Worm (Caenorhabditis elegans) whole organism, midembryonic: Measurements from ENCODE around the gene nud-1.

ENCODE experiments used
- T22C8.4 ChIP-seq: fragments of 200-800 bp; sonication (Bioruptor generic); IDR thresholded peaks from 2 replicates; pipeline ENCODE4 v1.3.6; 2022; ENCODE audit warnings: missing genetic modification characterization, missing compliant biosample characterization
- cog-1 ChIP-seq: sonication (generic microtip); optimal IDR thresholded peaks from 2 replicates; lab custom pipeline; 2016; ENCODE audit warnings: missing genetic modification characterization, missing compliant biosample characterization
- flt-1 ChIP-seq: fragments of 200-800 bp; sonication (Bioruptor generic); IDR thresholded peaks from 2 replicates; pipeline ENCODE4 v1.3.6; 2022; ENCODE audit warnings: missing genetic modification characterization, missing compliant biosample characterization
- klf-2 ChIP-seq: fragments of 200-800 bp; sonication (Bioruptor generic); conservative IDR thresholded peaks from 2 replicates; pipeline ENCODE4 v1.3.6; 2022; ENCODE audit warnings: missing genetic modification reagents, missing genetic modification characterization, missing compliant biosample characterization
- med-1 ChIP-seq: sonication (generic microtip); optimal IDR thresholded peaks from 2 replicates; lab custom pipeline; 2017; ENCODE audit warnings: missing genetic modification characterization, mild to moderate bottlenecking, missing compliant biosample characterization, antibody characterized with exemption, missing genetic modification reagents; ENCODE audit not compliant: insufficient read depth
- ref-1 ChIP-seq: fragments of 200-800 bp; sonication (Bioruptor generic); conservative IDR thresholded peaks from 2 replicates; pipeline ENCODE4 v1.3.6; 2022; ENCODE audit warnings: missing genetic modification reagents, missing genetic modification characterization, missing compliant biosample characterization
- tab-1 ChIP-seq: fragments of 200-800 bp; sonication (Bioruptor generic); IDR thresholded peaks from 2 replicates; pipeline ENCODE4 v1.3.6; 2022; ENCODE audit warnings: missing genetic modification characterization, missing compliant biosample characterization
- ztf-23 ChIP-seq: fragments of 200-800 bp; sonication (Bioruptor generic); IDR thresholded peaks from 2 replicates; pipeline ENCODE4 v1.3.6; 2022; ENCODE audit warnings: missing genetic modification reagents, missing genetic modification characterization, missing compliant biosample characterization
- ztf-29 ChIP-seq: fragments of 200-800 bp; sonication (Bioruptor generic); IDR thresholded peaks from 2 replicates; pipeline ENCODE4 v1.3.6; 2022; ENCODE audit warnings: missing genetic modification reagents, missing genetic modification characterization, missing compliant biosample characterization

nud-1 gene

ce11 chrIII:13333754-13334153, 7.6 kb upstream of the nud-1 start, which contains the start of gene sdz-20:
sdz-20 (plus strand) TSS chrIII:13334054.
- TF ChIP-seq cog-1 (no peak), klf-2 (GFP tag; lab: Robert Waterston, UW) (no peak), T22C8.4 (no peak), ztf-29 (no peak), med-1 (GFP tag; lab: Kevin White, UChicago) (no peak), ref-1 (GFP tag; lab: Robert Waterston, UW) (no peak), flt-1 (GFP tag; lab: Robert Waterston, UW) (no peak), ztf-23 (GFP tag; lab: Robert Waterston, UW) (no peak), tab-1 (no peak)

- no peak for TF ChIP-seq cog-1
- no peak for TF ChIP-seq ztf-23 (GFP tag; lab: Robert Waterston, UW)
- no peak for TF ChIP-seq tab-1
- no peak for TF ChIP-seq flt-1 (GFP tag; lab: Robert Waterston, UW)
- no peak for TF ChIP-seq ztf-29
- TF ChIP-seq med-1 (GFP tag; lab: Kevin White, UChicago) = no peak
Measured at ce11 chrIII:13339672-13340071, 1.7 kb upstream of the nud-1 start, which contains the start of gene F53A2.3. F53A2.3 (minus strand) TSS chrIII:13339772.

ce11 chrIII:13340504-13341274, 638 bp upstream of the nud-1 start:
- TF ChIP-seq flt-1 (GFP tag; lab: Robert Waterston, UW) (no peak), T22C8.4 (0 out of 2 replicates have a peak, but pooled peaks have one; percentile 10), ztf-23 (GFP tag; lab: Robert Waterston, UW) (0 out of 2 replicates have a peak, but pooled peaks have one; percentile 33)

ce11 chrIII:13342079-13342734, 880 bp downstream of the nud-1 start, which contains the start of gene dro-1:
dro-1 (plus strand) TSS chrIII:13342684.
- TF ChIP-seq flt-1 (GFP tag; lab: Robert Waterston, UW) (no peak), klf-2 (GFP tag; lab: Robert Waterston, UW) (no peak), tab-1 (no peak), ztf-23 (GFP tag; lab: Robert Waterston, UW) (no peak), ref-1 (GFP tag; lab: Robert Waterston, UW) (no peak), ztf-29 (no peak), cog-1 (no peak), T22C8.4 (no peak), med-1 (GFP tag; lab: Kevin White, UChicago) (no peak)

ce11 chrIII:13343117-13343516, 1.8 kb downstream of the nud-1 start, which contains the start of gene ife-1:
ife-1 (plus strand) TSS chrIII:13343417.
- TF ChIP-seq klf-2 (GFP tag; lab: Robert Waterston, UW) (no peak), ztf-29 (no peak), flt-1 (GFP tag; lab: Robert Waterston, UW) (no peak), cog-1 (no peak), ref-1 (GFP tag; lab: Robert Waterston, UW) (no peak), med-1 (GFP tag; lab: Kevin White, UChicago) (no peak), ztf-23 (GFP tag; lab: Robert Waterston, UW) (no peak), T22C8.4 (no peak), tab-1 (no peak)

ce11 chrIII:13343562-13344139, 2.3 kb downstream of the nud-1 start:
- no peak for TF ChIP-seq tab-1
- TF ChIP-seq ztf-23 (GFP tag; lab: Robert Waterston, UW) = no peak
- no peak for TF ChIP-seq cog-1
- no peak for TF ChIP-seq flt-1 (GFP tag; lab: Robert Waterston, UW)
- TF ChIP-seq med-1 (GFP tag; lab: Kevin White, UChicago) = no peak
- TF ChIP-seq klf-2 (GFP tag; lab: Robert Waterston, UW) = no peak

- TF ChIP-seq ref-1 (GFP tag; lab: Robert Waterston, UW) (no peak), cog-1 (no peak), klf-2 (GFP tag; lab: Robert Waterston, UW) (no peak), T22C8.4 (no peak), med-1 (GFP tag; lab: Kevin White, UChicago) (no peak), ztf-23 (GFP tag; lab: Robert Waterston, UW) (no peak), flt-1 (GFP tag; lab: Robert Waterston, UW) (no peak), tab-1 (no peak), ztf-29 (no peak)
Measured at ce11 chrIII:13344538-13345136, 3.3 kb downstream of the nud-1 start, which contains the start of gene acaa-2. acaa-2 (plus strand) TSS chrIII:13344937.

- TF ChIP-seq med-1 (GFP tag; lab: Kevin White, UChicago) (no peak), flt-1 (GFP tag; lab: Robert Waterston, UW) (no peak), klf-2 (GFP tag; lab: Robert Waterston, UW) (no peak), cog-1 (no peak), ztf-29 (no peak), tab-1 (no peak), T22C8.4 (no peak), ref-1 (GFP tag; lab: Robert Waterston, UW) (no peak), ztf-23 (GFP tag; lab: Robert Waterston, UW) (no peak)
Measured at ce11 chrIII:13346785-13347184, 5.5 kb downstream of the nud-1 start, which contains the start of gene mtm-6. mtm-6 (plus strand) TSS chrIII:13347085.

ce11 chrIII:13347782-13348327, 6.5 kb downstream of the nud-1 start:
- TF ChIP-seq klf-2 (GFP tag; lab: Robert Waterston, UW) (no peak), ztf-29 (no peak), ref-1 (GFP tag; lab: Robert Waterston, UW) (no peak), tab-1 (no peak), ztf-23 (GFP tag; lab: Robert Waterston, UW) (no peak), T22C8.4 (no peak), cog-1 (no peak), flt-1 (GFP tag; lab: Robert Waterston, UW) (no peak), med-1 (GFP tag; lab: Kevin White, UChicago) (no peak)
